Worm (Caenorhabditis elegans) whole organism, L2 larva: ENCODE data around the gene sptl-1.

Experiments used
- C34F6.9 ChIP-seq: fragments of 150-350 bp; optimal IDR thresholded peaks from 2 replicates; lab custom pipeline; 2014; ENCODE audit warnings: missing biosample characterization, missing genetic modification characterization
- F13H6.1 ChIP-seq: sonication (generic microtip); optimal IDR thresholded peaks from 2 replicates; lab custom pipeline; 2016; ENCODE audit warnings: missing genetic modification characterization, missing compliant biosample characterization
- Y55F3AM.14 ChIP-seq: fragments of 200-800 bp; sonication (Bioruptor generic); optimal IDR thresholded peaks from 2 replicates; lab custom pipeline; 2018; ENCODE audit warnings: mild to moderate bottlenecking, missing genetic modification characterization, missing compliant biosample characterization
- aly-2 ChIP-seq: fragments of 150-350 bp; optimal IDR thresholded peaks from 2 replicates; lab custom pipeline; 2014; ENCODE audit warnings: missing biosample characterization, missing genetic modification characterization
- ama-1 ChIP-seq: fragments of 150-350 bp; optimal IDR thresholded peaks from 2 replicates; lab custom pipeline; 2018; ENCODE audit warnings: inconsistent platforms
- blmp-1 ChIP-seq: sonication (generic microtip); optimal IDR thresholded peaks from 2 replicates; lab custom pipeline; 2017; ENCODE audit warnings: missing genetic modification characterization, mild to moderate bottlenecking, missing compliant biosample characterization, antibody characterized with exemption, moderate library complexity; ENCODE audit not compliant: insufficient read depth
- ceh-16 ChIP-seq: fragments of 150-350 bp; optimal IDR thresholded peaks from 2 replicates; lab custom pipeline; 2014; ENCODE audit warnings: missing biosample characterization, missing genetic modification characterization
- ceh-82 ChIP-seq: fragments of 150-350 bp; optimal IDR thresholded peaks from 2 replicates; lab custom pipeline; 2014; ENCODE audit warnings: missing biosample characterization, missing genetic modification characterization
- crh-2 ChIP-seq: sonication (generic microtip); optimal IDR thresholded peaks from 2 replicates; lab custom pipeline; 2017; ENCODE audit warnings: missing biosample characterization, missing genetic modification characterization
- dmd-4 ChIP-seq: sonication (generic microtip); optimal IDR thresholded peaks from 2 replicates; lab custom pipeline; 2017; ENCODE audit warnings: missing biosample characterization, missing genetic modification characterization
- elt-1 ChIP-seq: fragments of 150-350 bp; optimal IDR thresholded peaks from 2 replicates; lab custom pipeline; 2014; ENCODE audit warnings: missing biosample characterization, missing genetic modification characterization
- elt-3 ChIP-seq: sonication (generic microtip); optimal IDR thresholded peaks from 2 replicates; lab custom pipeline; 2017; ENCODE audit warnings: missing biosample characterization, missing genetic modification characterization
- gmeb-1 ChIP-seq: fragments of 150-350 bp; optimal IDR thresholded peaks from 2 replicates; lab custom pipeline; 2014; ENCODE audit warnings: missing biosample characterization, missing genetic modification characterization
- lin-11 ChIP-seq: fragments of 150-350 bp; sonication (generic microtip); optimal IDR thresholded peaks from 2 replicates; lab custom pipeline; 2014; ENCODE audit warnings: missing biosample characterization, missing genetic modification characterization, inconsistent platforms, mixed read lengths
- lin-13 ChIP-seq: fragments of 150-350 bp; optimal IDR thresholded peaks from 2 replicates; lab custom pipeline; 2014; ENCODE audit warnings: missing biosample characterization, missing genetic modification reagents, missing genetic modification characterization
- lsy-2 ChIP-seq, 2 experiments: fragments of 150-350 bp in 1 of 2; sonication (generic microtip) in 1 of 2; optimal IDR thresholded peaks; 2 replicates each; lab custom pipeline; 2014 to 2017; ENCODE audit warnings: missing biosample characterization in 2 of 2, missing genetic modification characterization in 2 of 2
- mbf-1 ChIP-seq: sonication (generic microtip); optimal IDR thresholded peaks from 2 replicates; lab custom pipeline; 2017; ENCODE audit warnings: missing biosample characterization, missing genetic modification characterization
- mdl-1 ChIP-seq, 2 experiments: fragments of 150-350 bp in 1 of 2; sonication (generic microtip) in 1 of 2; optimal IDR thresholded peaks; 2 replicates each; lab custom pipeline; 2017; ENCODE audit warnings: missing biosample characterization in 2 of 2, missing genetic modification characterization in 2 of 2
- nhr-11 ChIP-seq: fragments of 150-350 bp; optimal IDR thresholded peaks from 2 replicates; lab custom pipeline; 2014; ENCODE audit warnings: missing biosample characterization, missing genetic modification characterization
- nhr-12 ChIP-seq: fragments of 150-350 bp; optimal IDR thresholded peaks from 2 replicates; lab custom pipeline; 2014; ENCODE audit warnings: missing biosample characterization, missing genetic modification characterization
- nhr-129 ChIP-seq: fragments of 150-350 bp; optimal IDR thresholded peaks from 2 replicates; lab custom pipeline; 2014; ENCODE audit warnings: missing biosample characterization, missing genetic modification characterization
- nhr-21 ChIP-seq: fragments of 150-350 bp; optimal IDR thresholded peaks from 2 replicates; lab custom pipeline; 2014; ENCODE audit warnings: missing biosample characterization, missing genetic modification characterization
- nhr-23 ChIP-seq: fragments of 150-350 bp; optimal IDR thresholded peaks from 2 replicates; lab custom pipeline; 2014; ENCODE audit warnings: missing biosample characterization, missing genetic modification reagents, missing genetic modification characterization
- nhr-237 ChIP-seq: fragments of 150-350 bp; optimal IDR thresholded peaks from 2 replicates; lab custom pipeline; 2014; ENCODE audit warnings: missing biosample characterization, missing genetic modification characterization
- nhr-25 ChIP-seq: fragments of 150-350 bp; sonication (generic microtip); optimal IDR thresholded peaks from 3 replicates; lab custom pipeline; 2014; ENCODE audit warnings: missing biosample characterization, missing genetic modification characterization
- nhr-6 ChIP-seq: fragments of 150-350 bp; optimal IDR thresholded peaks from 2 replicates; lab custom pipeline; 2014; ENCODE audit warnings: missing biosample characterization, missing genetic modification characterization
- nhr-77 ChIP-seq: fragments of 150-350 bp; optimal IDR thresholded peaks from 2 replicates; lab custom pipeline; 2014; ENCODE audit warnings: missing biosample characterization, missing genetic modification characterization
- peb-1 ChIP-seq: fragments of 150-350 bp; optimal IDR thresholded peaks from 2 replicates; lab custom pipeline; 2014; ENCODE audit warnings: missing biosample characterization, missing genetic modification characterization
- sem-4 ChIP-seq: fragments of 150-350 bp; optimal IDR thresholded peaks from 2 replicates; lab custom pipeline; 2014; ENCODE audit warnings: missing biosample characterization, missing genetic modification reagents, missing genetic modification characterization
- skn-1 ChIP-seq: sonication (generic microtip); optimal IDR thresholded peaks from 2 replicates; lab custom pipeline; 2017; ENCODE audit warnings: missing biosample characterization, missing genetic modification characterization
- sma-3 ChIP-seq: sonication (generic microtip); optimal IDR thresholded peaks from 2 replicates; lab custom pipeline; 2016; ENCODE audit warnings: missing genetic modification reagents, missing genetic modification characterization, missing compliant biosample characterization
- sma-9 ChIP-seq, 2 experiments: fragments of 150-350 bp in 1 of 2; sonication (generic microtip) in 1 of 2; optimal IDR thresholded peaks; 2 replicates each; lab custom pipeline; 2014 to 2016; ENCODE audit warnings: missing genetic modification characterization in 2 of 2, mild to moderate bottlenecking in 1 of 2, missing biosample characterization in 1 of 2, missing compliant biosample characterization in 1 of 2, missing genetic modification reagents in 1 of 2, moderate library complexity in 1 of 2
- snpc-4 ChIP-seq: fragments of 150-350 bp; optimal IDR thresholded peaks from 2 replicates; lab custom pipeline; 2014; ENCODE audit warnings: missing biosample characterization, missing genetic modification characterization
- unc-39 ChIP-seq: fragments of 150-350 bp; optimal IDR thresholded peaks from 2 replicates; lab custom pipeline; 2014; ENCODE audit warnings: missing biosample characterization, missing genetic modification characterization
- unc-55 ChIP-seq: fragments of 150-350 bp; sonication (generic microtip); optimal IDR thresholded peaks from 3 replicates; lab custom pipeline; 2014; ENCODE audit warnings: missing biosample characterization, missing genetic modification reagents, missing genetic modification characterization
- unc-62 ChIP-seq: fragments of 150-350 bp; optimal IDR thresholded peaks from 2 replicates; lab custom pipeline; 2014; ENCODE audit warnings: missing biosample characterization, missing genetic modification reagents, missing genetic modification characterization
- zag-1 ChIP-seq: fragments of 150-350 bp; optimal IDR thresholded peaks from 2 replicates; lab custom pipeline; 2014; ENCODE audit warnings: missing biosample characterization, missing genetic modification characterization
- ztf-1 ChIP-seq: fragments of 200-800 bp; sonication (Bioruptor generic); conservative IDR thresholded peaks from 2 replicates; pipeline ENCODE4 v1.3.6; 2022; ENCODE audit warnings: missing genetic modification characterization, missing compliant biosample characterization
- ztf-11 ChIP-seq: sonication (generic microtip); optimal IDR thresholded peaks from 2 replicates; lab custom pipeline; 2017; ENCODE audit warnings: missing biosample characterization, missing genetic modification characterization
- ztf-4 ChIP-seq: fragments of 150-350 bp; optimal IDR thresholded peaks from 2 replicates; lab custom pipeline; 2014; ENCODE audit warnings: missing biosample characterization, missing genetic modification characterization

sptl-1 gene

DNA sequence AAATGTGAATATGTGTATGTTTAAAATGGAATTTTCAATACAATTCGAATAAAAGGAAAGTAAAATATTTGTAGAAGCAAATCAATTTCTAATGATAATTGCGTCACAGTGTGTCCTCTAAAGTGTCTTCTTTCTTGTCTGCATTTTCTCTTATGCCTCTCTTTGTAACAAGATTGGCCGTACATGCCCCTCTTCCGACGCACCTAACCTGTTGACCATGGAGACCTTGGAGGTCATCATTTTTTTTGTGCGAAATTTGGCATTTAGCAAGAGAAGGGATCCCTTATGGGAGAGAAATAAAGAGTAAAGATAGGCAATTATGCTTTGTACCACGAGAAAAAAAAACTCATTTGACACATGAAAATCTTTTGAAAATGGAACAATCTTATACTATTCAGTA, 23.2 kb upstream of the sptl-1 start, which contains the start of gene F23F1.4:
Gene F23F1.4 (minus strand): TSS at position 141 of the 400 bp plus-strand sequence.
- no peak for TF ChIP-seq lin-13 (GFP tag; lab: Kevin White, UChicago)
- TF ChIP-seq peb-1 (tag; lab: Kevin White, UChicago) = no peak
- no peak for TF ChIP-seq nhr-12 (tag; lab: Kevin White, UChicago)
- peak; percentile 85 for TF ChIP-seq nhr-6 (tag; lab: Kevin White, UChicago)
- TF ChIP-seq mdl-1 (tag; optimal IDR thresholded peaks at IDR 0.05; lab: Kevin White, UChicago) = no peak
- TF ChIP-seq nhr-25 (tag; lab: Kevin White, UChicago) = peak; percentile 53
- no peak for TF ChIP-seq gmeb-1 (tag; lab: Kevin White, UChicago)

DNA sequence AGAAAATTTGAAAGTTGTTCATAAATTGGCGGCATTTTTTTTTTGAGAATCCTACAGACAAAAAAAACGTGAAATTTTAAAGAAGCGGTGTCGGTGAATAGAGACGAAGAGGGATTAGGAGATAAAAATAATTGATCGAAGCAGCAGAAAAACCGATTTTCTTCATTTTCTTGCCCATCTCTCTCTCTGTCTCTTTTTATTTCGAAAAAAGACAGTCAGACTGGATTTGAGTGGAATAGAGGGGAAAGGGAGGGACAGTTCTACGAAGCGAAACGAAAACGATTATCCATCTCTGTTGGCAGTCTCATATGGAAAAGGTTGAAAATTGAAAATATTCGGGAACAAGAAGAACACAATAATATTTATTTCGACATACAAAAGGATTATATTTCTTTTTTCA, 21.9 kb upstream of the sptl-1 start:
- TF ChIP-seq mbf-1 (tag; lab: Kevin White, UChicago) = no peak
- TF ChIP-seq nhr-6 (tag; lab: Kevin White, UChicago) = peak; percentile 91

DNA sequence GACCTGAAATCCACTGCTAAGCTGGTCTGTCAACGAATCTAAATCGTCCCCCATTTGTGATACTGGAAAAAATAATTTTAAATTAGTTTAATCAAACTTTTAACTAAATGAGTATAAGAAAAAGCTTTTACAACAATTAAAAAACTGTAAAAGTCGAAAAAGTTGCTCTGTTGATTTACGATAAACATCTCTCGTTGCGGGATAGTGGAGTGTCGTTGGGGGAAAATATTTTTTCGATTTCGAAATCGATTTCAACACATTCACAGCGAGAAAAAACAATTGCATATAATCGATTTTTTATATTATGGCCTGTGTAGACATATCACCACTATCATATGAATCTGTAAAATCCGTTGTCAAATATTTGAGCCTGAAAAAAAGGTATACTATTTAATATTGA, 19.9 kb upstream of the sptl-1 start, which contains the start of the genes F23F1.5 and fbxc-54:
Gene F23F1.5 (minus strand): TSS at position 64 of the 400 bp plus-strand sequence.
Gene fbxc-54 (plus strand): TSS at position 199 of the 400 bp plus-strand sequence.
- no peak for TF ChIP-seq nhr-237 (tag; lab: Kevin White, UChicago)
- peak; percentile 15 for TF ChIP-seq crh-2
- TF ChIP-seq zag-1 (tag; lab: Kevin White, UChicago) = no peak
- no peak for TF ChIP-seq nhr-23 (tag; lab: Kevin White, UChicago)
- TF ChIP-seq ztf-4 (tag; lab: Kevin White, UChicago) = no peak
- no peak for TF ChIP-seq blmp-1 (tag; lab: Kevin White, UChicago)
- TF ChIP-seq unc-39 (tag; lab: Kevin White, UChicago) = no peak
- TF ChIP-seq ztf-1 = no peak
- TF ChIP-seq gmeb-1 (tag; lab: Kevin White, UChicago) = no peak
- no peak for TF ChIP-seq nhr-77 (tag; lab: Kevin White, UChicago)
- TF ChIP-seq sma-9 (GFP tag; optimal IDR thresholded peaks at IDR 0.05; lab: Kevin White, UChicago) = no peak
- no peak for TF ChIP-seq sma-9 (tag; optimal IDR thresholded peaks at IDR 0.05; lab: Kevin White, UChicago)
- no peak for TF ChIP-seq snpc-4 (tag; lab: Kevin White, UChicago)
- TF ChIP-seq peb-1 (tag; lab: Kevin White, UChicago) = no peak
- TF ChIP-seq aly-2 = no peak
- no peak for TF ChIP-seq Y55F3AM.14 (GFP tag; lab: Kevin White, UChicago)
- TF ChIP-seq skn-1 (tag; lab: Kevin White, UChicago) = no peak
- TF ChIP-seq sma-3 (GFP tag; lab: Kevin White, UChicago) = no peak
- TF ChIP-seq C34F6.9 (tag; lab: Kevin White, UChicago) = peak; percentile 49
- no peak for TF ChIP-seq ztf-11
- no peak for TF ChIP-seq nhr-25 (tag; lab: Kevin White, UChicago)
- peak; percentile 19 for TF ChIP-seq nhr-129
- TF ChIP-seq dmd-4 = no peak
- TF ChIP-seq nhr-6 (tag; lab: Kevin White, UChicago) = peak; percentile 88
- no peak for TF ChIP-seq F13H6.1 (tag; lab: Kevin White, UChicago)
- TF ChIP-seq lsy-2 (tag; optimal IDR thresholded peaks at IDR 0.05; lab: Kevin White, UChicago) = peak in 1 of 2 experiments; percentile 54
- TF ChIP-seq sem-4 (tag; lab: Kevin White, UChicago) = no peak
- TF ChIP-seq elt-3 (tag; lab: Kevin White, UChicago) = no peak
- no peak for TF ChIP-seq ceh-16 (tag; lab: Kevin White, UChicago)
- no peak for TF ChIP-seq nhr-21 (tag; lab: Kevin White, UChicago)
- peak; percentile 80 for TF ChIP-seq unc-55 (GFP tag; lab: Kevin White, UChicago)
- TF ChIP-seq elt-1 (tag; lab: Kevin White, UChicago) = no peak
- TF ChIP-seq ama-1 = no peak
- TF ChIP-seq lin-11 (tag; lab: Kevin White, UChicago) = no peak
- TF ChIP-seq nhr-11 (tag; lab: Kevin White, UChicago) = no peak
- no peak for TF ChIP-seq ceh-82 (tag; lab: Kevin White, UChicago)
- no peak for TF ChIP-seq mbf-1 (tag; lab: Kevin White, UChicago)
- no peak for TF ChIP-seq unc-62 (GFP tag; lab: Kevin White, UChicago)
- TF ChIP-seq mdl-1 (tag; optimal IDR thresholded peaks at IDR 0.05; lab: Kevin White, UChicago) = no peak
